Worm (Caenorhabditis elegans): ENCODE data around the gene R160.4.

ce11 chrX:4371413-4371812 is 2.7 kb upstream of the R160.4 start, which contains the start of gene R160.13:
- TF ChIP-seq aha-1 (tag; optimal IDR thresholded peaks at IDR 0.05) (no peak), Y116A8C.19 (tag; optimal IDR thresholded peaks at IDR 0.05; ENCODE audit: borderline replicate concordance) (no peak), snpc-4 (tag; optimal IDR thresholded peaks at IDR 0.05) (no peak), lin-15B (tag; optimal IDR thresholded peaks at IDR 0.05) (no peak), zag-1 (tag; optimal IDR thresholded peaks at IDR 0.05) (no peak)
